Worm (Caenorhabditis elegans) whole organism, L1 larva: ENCODE data around the gene mrp-6.

Source experiments
- C16A3.4 ChIP-seq: fragments of 150-350 bp; optimal IDR thresholded peaks from 2 replicates; lab custom pipeline; 2014; ENCODE audit warnings: missing biosample characterization, missing genetic modification characterization
- C34B4.2 ChIP-seq: sonication (generic microtip); optimal IDR thresholded peaks from 2 replicates; lab custom pipeline; 2017; ENCODE audit warnings: mild to moderate bottlenecking, missing genetic modification characterization, missing compliant biosample characterization
- F16B12.6 ChIP-seq: fragments of 150-350 bp; optimal IDR thresholded peaks from 2 replicates; lab custom pipeline; 2014; ENCODE audit warnings: missing biosample characterization, missing genetic modification characterization
- Y116A8C.19 ChIP-seq: sonication (generic microtip); optimal IDR thresholded peaks from 2 replicates; lab custom pipeline; 2016; ENCODE audit warnings: missing compliant biosample characterization, missing genetic modification characterization, borderline replicate concordance
- aha-1 ChIP-seq: fragments of 150-350 bp; optimal IDR thresholded peaks from 2 replicates; lab custom pipeline; 2014; ENCODE audit warnings: missing biosample characterization, missing genetic modification characterization
- alr-1 ChIP-seq: fragments of 200-800 bp; sonication (Bioruptor generic); optimal IDR thresholded peaks from 2 replicates; lab custom pipeline; 2018; ENCODE audit warnings: borderline replicate concordance, mild to moderate bottlenecking, missing genetic modification characterization, missing compliant biosample characterization
- aly-2 ChIP-seq: fragments of 150-350 bp; optimal IDR thresholded peaks from 2 replicates; lab custom pipeline; 2014; ENCODE audit warnings: missing biosample characterization, missing genetic modification characterization
- blmp-1 ChIP-seq: fragments of 150-350 bp; optimal IDR thresholded peaks from 2 replicates; lab custom pipeline; 2014; ENCODE audit warnings: missing biosample characterization, missing genetic modification characterization
- ceh-63 ChIP-seq: fragments of 200-800 bp; sonication (Bioruptor generic); optimal IDR thresholded peaks from 2 replicates; lab custom pipeline; 2018; ENCODE audit warnings: mild to moderate bottlenecking, missing genetic modification characterization, missing compliant biosample characterization
- ceh-82 ChIP-seq, 3 experiments: fragments of 150-350 bp in 1 of 3; sonication (generic microtip) in 2 of 3; optimal IDR thresholded peaks; 2 replicates each; lab custom pipeline; 2014 to 2017; ENCODE audit warnings: missing biosample characterization in 3 of 3, missing genetic modification characterization in 3 of 3
- ceh-90 ChIP-seq: sonication (generic microtip); optimal IDR thresholded peaks from 2 replicates; lab custom pipeline; 2016; ENCODE audit warnings: missing genetic modification characterization, missing compliant biosample characterization
- efl-1 ChIP-seq, 4 experiments: fragments of 150-350 bp; optimal IDR thresholded peaks in 3 of 4; peaks in 1 of 4; 1 replicate in 1 of 4; 2 replicates in 3 of 4; lab custom pipeline; 2014; ENCODE audit warnings: missing biosample characterization in 2 of 4, missing genetic modification characterization in 2 of 4, missing genetic modification reagents in 2 of 4
- efl-3 ChIP-seq: fragments of 200-800 bp; sonication (Bioruptor generic); optimal IDR thresholded peaks from 2 replicates; lab custom pipeline; 2018; ENCODE audit warnings: mild to moderate bottlenecking, missing genetic modification characterization, missing compliant biosample characterization
- egl-13 ChIP-seq: sonication (generic microtip); optimal IDR thresholded peaks from 2 replicates; lab custom pipeline; 2016; ENCODE audit warnings: missing genotype, missing genetic modification reagents, missing genetic modification characterization, missing compliant biosample characterization
- egl-27 ChIP-seq, 2 experiments: fragments of 150-350 bp in 1 of 2; sonication (generic microtip); optimal IDR thresholded peaks; 3 replicates each; lab custom pipeline; 2017 to 2018; ENCODE audit warnings: missing biosample characterization in 2 of 2, missing genetic modification characterization in 2 of 2, missing genetic modification reagents in 2 of 2
- elt-2 ChIP-seq: sonication (generic microtip); optimal IDR thresholded peaks from 2 replicates; lab custom pipeline; 2016; ENCODE audit warnings: missing genetic modification characterization, mild to moderate bottlenecking, inconsistent platforms, missing compliant biosample characterization, missing genetic modification reagents
- ets-5 ChIP-seq: fragments of 200-800 bp; sonication (Bioruptor generic); IDR thresholded peaks from 2 replicates; pipeline ENCODE4 v1.3.6; 2022; ENCODE audit warnings: missing genetic modification characterization, missing compliant biosample characterization
- fkh-10 ChIP-seq: sonication (generic microtip); optimal IDR thresholded peaks from 2 replicates; lab custom pipeline; 2017; ENCODE audit warnings: missing biosample characterization, missing genetic modification reagents, missing genetic modification characterization
- fkh-4 ChIP-seq: sonication (generic microtip); optimal IDR thresholded peaks from 2 replicates; lab custom pipeline; 2016; ENCODE audit warnings: missing compliant biosample characterization, missing genetic modification characterization, borderline replicate concordance
- fos-1 ChIP-seq: fragments of 150-350 bp; optimal IDR thresholded peaks from 2 replicates; lab custom pipeline; 2014; ENCODE audit warnings: missing biosample characterization, missing genetic modification characterization
- grh-1 ChIP-seq: fragments of 200-800 bp; sonication (Bioruptor generic); IDR thresholded peaks from 2 replicates; pipeline ENCODE4 v1.3.6; 2022; ENCODE audit warnings: missing genetic modification reagents, missing genetic modification characterization, missing compliant biosample characterization
- hlh-17 ChIP-seq: fragments of 200-800 bp; sonication (Bioruptor generic); optimal IDR thresholded peaks from 2 replicates; lab custom pipeline; 2018; ENCODE audit warnings: missing genetic modification characterization, mild to moderate bottlenecking, missing compliant biosample characterization, moderate library complexity, borderline replicate concordance
- hlh-4 ChIP-seq: sonication (generic microtip); optimal IDR thresholded peaks from 2 replicates; lab custom pipeline; 2016; ENCODE audit warnings: mild to moderate bottlenecking, missing genetic modification characterization, missing compliant biosample characterization
- lin-14 ChIP-seq: fragments of 200-800 bp; sonication (Bioruptor generic); optimal IDR thresholded peaks from 2 replicates; lab custom pipeline; 2018; ENCODE audit warnings: mild to moderate bottlenecking, missing genetic modification characterization, moderate library complexity, missing compliant biosample characterization
- mep-1 ChIP-seq: fragments of 150-350 bp; optimal IDR thresholded peaks from 2 replicates; lab custom pipeline; 2014; ENCODE audit warnings: missing biosample characterization, missing genetic modification characterization
- nhr-20 ChIP-seq: sonication (generic microtip); optimal IDR thresholded peaks from 2 replicates; lab custom pipeline; 2016; ENCODE audit warnings: mild to moderate bottlenecking, missing genetic modification characterization, missing compliant biosample characterization
- nhr-237 ChIP-seq: fragments of 150-350 bp; optimal IDR thresholded peaks from 2 replicates; lab custom pipeline; 2014; ENCODE audit warnings: missing biosample characterization, missing genetic modification characterization
- nhr-28 ChIP-seq: fragments of 150-350 bp; optimal IDR thresholded peaks from 2 replicates; lab custom pipeline; 2014; ENCODE audit warnings: missing biosample characterization, missing genetic modification characterization
- nhr-71 ChIP-seq: sonication (generic microtip); optimal IDR thresholded peaks from 2 replicates; lab custom pipeline; 2016; ENCODE audit warnings: mild to moderate bottlenecking, missing genetic modification characterization, moderate library complexity, missing compliant biosample characterization
- nhr-77 ChIP-seq: fragments of 150-350 bp; optimal IDR thresholded peaks from 2 replicates; lab custom pipeline; 2014; ENCODE audit warnings: missing biosample characterization, missing genetic modification characterization
- nhr-84 ChIP-seq: sonication (generic microtip); optimal IDR thresholded peaks from 2 replicates; lab custom pipeline; 2017; ENCODE audit warnings: missing biosample characterization, missing genetic modification characterization
- nhr-85 ChIP-seq: sonication (generic microtip); peaks from one replicate; lab custom pipeline; 2016; ENCODE audit warnings: missing genetic modification characterization, inconsistent platforms, missing compliant biosample characterization
- nhr-90 ChIP-seq: sonication (generic microtip); optimal IDR thresholded peaks from 2 replicates; lab custom pipeline; 2016; ENCODE audit warnings: mild to moderate bottlenecking, missing genetic modification characterization, missing compliant biosample characterization; ENCODE audit not compliant: poor library complexity
- pag-3 ChIP-seq: sonication (generic microtip); optimal IDR thresholded peaks from 2 replicates; lab custom pipeline; 2017; ENCODE audit warnings: missing genetic modification characterization, mild to moderate bottlenecking, missing compliant biosample characterization, antibody characterized with exemption, borderline replicate concordance; ENCODE audit not compliant: insufficient read depth
- pax-3 ChIP-seq: fragments of 200-800 bp; sonication (Bioruptor generic); optimal IDR thresholded peaks from 2 replicates; lab custom pipeline; 2018; ENCODE audit warnings: mild to moderate bottlenecking, missing genetic modification characterization, moderate library complexity, missing compliant biosample characterization
- pqm-1 ChIP-seq: sonication (generic microtip); optimal IDR thresholded peaks from 3 replicates; lab custom pipeline; 2017; ENCODE audit warnings: missing biosample characterization, missing genetic modification characterization
- rnt-1 ChIP-seq: sonication (generic microtip); optimal IDR thresholded peaks from 2 replicates; lab custom pipeline; 2016; ENCODE audit warnings: mild to moderate bottlenecking, missing genetic modification characterization, moderate library complexity, missing compliant biosample characterization
- sox-4 ChIP-seq: sonication (generic microtip); optimal IDR thresholded peaks from 2 replicates; lab custom pipeline; 2016; ENCODE audit warnings: missing genetic modification characterization, missing compliant biosample characterization
- sptf-1 ChIP-seq: fragments of 150-350 bp; optimal IDR thresholded peaks from 2 replicates; lab custom pipeline; 2014; ENCODE audit warnings: missing biosample characterization, missing genetic modification characterization
- unc-86 ChIP-seq: sonication (generic microtip); optimal IDR thresholded peaks from 2 replicates; lab custom pipeline; 2016; ENCODE audit warnings: missing genetic modification characterization, missing compliant biosample characterization
- zag-1 ChIP-seq: fragments of 150-350 bp; optimal IDR thresholded peaks from 2 replicates; lab custom pipeline; 2014; ENCODE audit warnings: missing biosample characterization, missing genetic modification characterization
- zip-4 ChIP-seq: fragments of 200-800 bp; sonication (Bioruptor generic); optimal IDR thresholded peaks from 2 replicates; lab custom pipeline; 2018; ENCODE audit warnings: mild to moderate bottlenecking, missing genetic modification characterization, moderate library complexity, missing compliant biosample characterization
- ztf-4 ChIP-seq: fragments of 150-350 bp; optimal IDR thresholded peaks from 2 replicates; lab custom pipeline; 2014; ENCODE audit warnings: missing biosample characterization, missing genetic modification characterization

The mrp-6 gene

DNA sequence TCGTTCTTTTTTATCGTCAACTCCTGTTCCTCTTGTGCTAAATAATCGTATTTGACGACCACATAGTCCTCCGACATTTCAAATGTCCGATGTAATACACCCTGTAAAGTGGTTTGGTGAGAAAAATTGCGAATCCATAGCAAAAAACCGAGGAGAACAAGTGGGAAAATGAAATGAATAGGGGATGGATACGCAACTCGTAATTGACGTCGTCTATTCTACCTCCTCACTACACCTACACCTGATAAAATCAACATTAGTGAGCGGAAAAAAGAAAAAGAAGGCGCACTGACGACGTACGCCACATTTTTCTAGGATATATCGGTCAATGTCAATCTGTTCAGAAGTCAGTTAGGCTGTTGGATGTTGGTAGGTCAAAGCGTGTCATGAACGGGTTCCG is 33.2 kb downstream of the mrp-6 start, which contains the start of gene nck-1:
Gene nck-1, minus strand, starts transcription at position 101 of the 400 bp plus-strand sequence.
- peak; percentile 28 for TF ChIP-seq blmp-1 (tag; lab: Kevin White, UChicago)
- TF ChIP-seq nhr-85 (tag; lab: Kevin White, UChicago) = peak; percentile 53
- no peak for TF ChIP-seq unc-86 (tag; lab: Kevin White, UChicago)
- TF ChIP-seq, all 84 proteins: peak for 2

DNA sequence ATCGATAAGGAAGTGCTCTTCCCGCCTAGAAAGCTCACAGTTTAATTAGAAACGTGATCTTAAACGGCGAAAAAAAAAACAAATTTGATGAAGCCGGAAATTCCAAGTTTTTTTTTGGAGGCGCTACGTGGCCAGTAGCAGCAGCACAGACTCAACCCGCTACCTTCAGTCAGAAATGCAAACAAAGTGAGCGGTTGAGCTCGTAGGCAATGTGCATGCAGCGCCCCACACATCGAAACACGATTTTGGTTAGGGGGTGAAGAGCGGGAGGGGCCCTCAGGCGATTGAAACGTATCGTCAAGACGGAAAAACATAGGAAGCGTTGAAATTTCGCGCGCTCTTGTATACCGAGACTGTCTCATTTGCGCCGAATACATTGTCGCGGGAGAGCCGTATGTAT is 35.4 kb downstream of the mrp-6 start:
- TF ChIP-seq hlh-17 (GFP tag; lab: Kevin White, UChicago) = no peak
- TF ChIP-seq grh-1 (GFP tag; lab: Robert Waterston, UW) = no peak
- no peak for TF ChIP-seq zag-1 (tag; lab: Kevin White, UChicago)
- TF ChIP-seq aly-2 = no peak
- TF ChIP-seq nhr-71 (tag; lab: Kevin White, UChicago) = peak; percentile 3
- TF ChIP-seq zip-4 (GFP tag; lab: Kevin White, UChicago) = no peak
- TF ChIP-seq pag-3 (tag; lab: Kevin White, UChicago) = no peak
- no peak for TF ChIP-seq egl-27 (tag; optimal IDR thresholded peaks at IDR 0.05; lab: Kevin White, UChicago)
- no peak for TF ChIP-seq F16B12.6 (tag; lab: Kevin White, UChicago)
- peak; percentile 21 for TF ChIP-seq lin-14 (GFP tag; lab: Kevin White, UChicago)
- TF ChIP-seq nhr-237 (tag; lab: Kevin White, UChicago) = no peak
- TF ChIP-seq ceh-82 (tag; optimal IDR thresholded peaks at IDR 0.05; lab: Kevin White, UChicago) = peak in 1 of 3 experiments; percentile 9

DNA sequence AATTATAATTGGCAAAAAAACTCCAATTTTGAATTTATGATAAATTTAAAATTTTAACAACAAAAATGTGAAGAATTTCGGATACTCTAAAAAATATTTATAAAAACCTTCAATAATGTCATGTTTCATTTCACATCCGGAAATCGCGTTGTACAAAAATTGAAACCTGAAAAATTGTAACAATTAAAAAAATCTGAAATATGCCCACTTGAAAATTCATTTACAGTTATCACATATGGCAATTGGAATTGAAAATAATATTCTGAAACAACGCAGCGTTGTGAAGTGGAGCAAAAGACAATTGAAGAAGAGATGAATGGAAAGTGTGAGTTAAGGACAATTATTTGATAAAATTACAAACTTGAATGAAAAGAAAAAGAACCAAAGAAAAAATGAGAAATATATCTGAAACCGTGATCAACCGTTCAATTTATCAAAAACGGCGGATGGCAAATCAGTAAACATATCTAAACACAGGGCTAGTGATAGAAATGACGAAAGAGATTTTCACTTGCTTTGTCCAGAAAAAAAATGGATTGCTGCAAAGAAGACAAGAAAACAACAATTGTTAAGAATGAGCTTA is 38.0 kb downstream of the mrp-6 start:
- no peak for TF ChIP-seq efl-3 (GFP tag; lab: Kevin White, UChicago)
- TF ChIP-seq sox-4 = no peak
- no peak for TF ChIP-seq nhr-20 (tag; lab: Kevin White, UChicago)

DNA sequence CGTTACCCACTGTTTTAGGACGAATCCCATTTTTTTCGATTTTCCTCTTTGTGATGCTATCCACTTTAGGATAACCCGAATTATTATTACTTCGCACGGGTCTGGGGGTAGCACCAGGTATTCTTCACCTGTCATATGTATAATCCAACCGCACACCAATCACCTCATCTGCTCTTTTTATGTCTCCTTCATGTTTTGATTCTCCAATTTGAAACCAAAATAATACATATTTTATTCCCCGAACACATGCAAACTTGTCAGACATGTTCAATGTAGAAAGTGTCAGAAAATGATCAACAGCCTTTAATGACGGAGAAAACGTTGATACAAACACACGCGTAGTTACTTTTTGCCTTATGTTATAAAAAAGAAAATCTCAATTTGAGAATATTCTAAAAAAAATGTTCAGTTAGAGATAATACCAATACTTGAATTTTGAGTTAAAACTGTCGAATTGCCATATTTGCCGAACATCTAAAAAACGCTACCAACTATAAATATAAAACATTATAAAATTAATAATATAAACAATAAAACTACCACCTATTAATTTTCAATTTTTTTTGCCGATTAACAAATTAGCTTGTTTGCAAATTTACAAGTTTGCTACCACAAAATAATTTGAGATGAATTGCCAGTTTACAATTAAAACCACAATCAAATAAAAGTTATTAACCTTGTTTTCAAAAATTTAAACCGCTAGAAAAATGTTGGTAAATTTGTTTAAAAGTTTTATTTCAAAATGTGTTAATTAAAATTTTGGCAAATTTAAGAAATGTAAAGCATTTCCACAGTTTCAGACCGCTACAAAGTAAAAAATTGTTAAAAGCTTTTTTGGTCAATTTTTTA is 38.7 kb downstream of the mrp-6 start:
- TF ChIP-seq ztf-4 (tag; lab: Kevin White, UChicago) (peak; percentile 60), nhr-77 (no peak), C34B4.2 (tag; lab: Kevin White, UChicago) (no peak), alr-1 (tag; lab: Kevin White, UChicago) (no peak), aha-1 (tag; lab: Kevin White, UChicago) (no peak), hlh-4 (tag; lab: Kevin White, UChicago) (peak; percentile 10), nhr-84 (tag; lab: Kevin White, UChicago) (no peak), ceh-90 (tag; lab: Kevin White, UChicago) (no peak), fos-1 (no peak), C16A3.4 (tag; lab: Kevin White, UChicago) (no peak), pqm-1 (tag; lab: Kevin White, UChicago) (no peak), grh-1 (GFP tag; lab: Robert Waterston, UW) (no peak), ceh-63 (GFP tag; lab: Kevin White, UChicago) (no peak), zip-4 (GFP tag; lab: Kevin White, UChicago) (no peak), rnt-1 (peak; percentile 5), F16B12.6 (tag; lab: Kevin White, UChicago) (no peak), elt-2 (tag; lab: Kevin White, UChicago) (no peak), nhr-28 (no peak), Y116A8C.19 (tag; lab: Kevin White, UChicago) (no peak), sptf-1 (tag; lab: Kevin White, UChicago) (no peak), mep-1 (no peak), pax-3 (tag; lab: Kevin White, UChicago) (no peak), nhr-90 (tag; lab: Kevin White, UChicago) (peak; percentile 1), egl-13 (tag; lab: Kevin White, UChicago) (no peak), ets-5 (GFP tag; lab: Robert Waterston, UW) (no peak), fkh-10 (GFP tag; lab: Kevin White, UChicago) (no peak), egl-27 (tag; optimal IDR thresholded peaks at IDR 0.05; lab: Kevin White, UChicago) (no peak), pag-3 (tag; lab: Kevin White, UChicago) (no peak), fkh-4 (tag; lab: Kevin White, UChicago) (no peak), efl-1 (optimal IDR thresholded peaks at IDR 0.05; lab: Kevin White, UChicago) (no peak), efl-1 (GFP tag; optimal IDR thresholded peaks at IDR 0.05 in 1 of 2; lab: Kevin White, UChicago) (peak in 1 of 2 experiments; percentile 71)
